Worm (Caenorhabditis elegans): ENCODE data around the gene R02F2.6.

- no peak for TF ChIP-seq ztf-11 (tag; optimal IDR thresholded peaks at IDR 0.05)
- no peak for TF ChIP-seq lin-29 (GFP tag; IDR thresholded peaks at IDR 0.05)
- TF ChIP-seq fos-1 (tag; optimal IDR thresholded peaks at IDR 0.05), result no peak
- no peak for TF ChIP-seq F49E8.2 (tag; optimal IDR thresholded peaks at IDR 0.05; ENCODE audit: borderline replicate concordance)
- peak; percentile 11 for TF ChIP-seq mep-1 (tag; optimal IDR thresholded peaks at IDR 0.05)
- peak; percentile 61 for TF ChIP-seq lin-13 (GFP tag; optimal IDR thresholded peaks at IDR 0.05)
- no peak for TF ChIP-seq jun-1 (tag; optimal IDR thresholded peaks at IDR 0.05)
- no peak for TF ChIP-seq lin-1 (GFP tag; IDR thresholded peaks at IDR 0.05)
- no peak for TF ChIP-seq nhr-77 (tag; optimal IDR thresholded peaks at IDR 0.05)
- TF ChIP-seq aly-2 (tag; optimal IDR thresholded peaks at IDR 0.05), result no peak
- no peak for TF ChIP-seq snpc-4 (tag; optimal IDR thresholded peaks at IDR 0.05)
Observed at ce11 chrIII:5506023-5506597, 27.4 kb upstream of the R02F2.6 start.
